Fruit fly (Drosophila melanogaster) whole organism, prepupa: ENCODE results near the gene yellow-c.

Source experiments
- Blimp-1 ChIP-seq: fragments of 200-800 bp; sonication (Bioruptor generic); optimal IDR thresholded peaks from 3 replicates; lab custom pipeline; 2017; ENCODE audit warnings: missing biosample characterization, missing genetic modification characterization, mild to moderate bottlenecking, moderate library complexity, missing genetic modification reagents
- CG10631 ChIP-seq: fragments of 200-800 bp; sonication (Bioruptor generic); optimal IDR thresholded peaks from 2 replicates; lab custom pipeline; 2016; ENCODE audit warnings: missing biosample characterization, missing genetic modification characterization
- CG10669 ChIP-seq: fragments of 200-800 bp; sonication (Bioruptor generic); optimal IDR thresholded peaks from 3 replicates; lab custom pipeline; 2018; ENCODE audit warnings: missing biosample characterization, mild to moderate bottlenecking, missing genetic modification characterization, moderate library complexity
- CG11294 ChIP-seq: fragments of 200-800 bp; sonication (Bioruptor generic); IDR thresholded peaks from 2 replicates; pipeline ENCODE4 v1.3.6; 2022; ENCODE audit warnings: missing biosample characterization, missing genetic modification characterization
- CG11762 ChIP-seq: fragments of 200-800 bp; sonication (Bioruptor generic); optimal IDR thresholded peaks from 3 replicates; lab custom pipeline; 2016; ENCODE audit warnings: missing biosample characterization, missing genetic modification characterization; ENCODE audit not compliant: insufficient read depth
- CG11902 ChIP-seq: fragments of 200-800 bp; sonication (Bioruptor generic); optimal IDR thresholded peaks from 3 replicates; lab custom pipeline; 2016; ENCODE audit warnings: missing biosample characterization, missing genetic modification characterization
- CG15336 ChIP-seq: fragments of 200-800 bp; sonication (Bioruptor generic); IDR thresholded peaks from 2 replicates; pipeline ENCODE4 v1.3.6; 2022; ENCODE audit warnings: missing biosample characterization, missing genetic modification characterization
- CG1621 ChIP-seq: fragments of 200-800 bp; sonication (Bioruptor generic); optimal IDR thresholded peaks from 3 replicates; lab custom pipeline; 2018; ENCODE audit warnings: missing biosample characterization, mild to moderate bottlenecking, missing genetic modification characterization
- CG16779 ChIP-seq: fragments of 200-800 bp; sonication (Bioruptor generic); optimal IDR thresholded peaks from 3 replicates; lab custom pipeline; 2017; ENCODE audit warnings: missing biosample characterization, mild to moderate bottlenecking, missing genetic modification characterization
- CG31627 ChIP-seq: fragments of 200-800 bp; sonication (Bioruptor generic); optimal IDR thresholded peaks from 3 replicates; lab custom pipeline; 2016; ENCODE audit warnings: missing biosample characterization, missing genetic modification characterization
- CG34406 ChIP-seq: fragments of 200-800 bp; sonication (Bioruptor generic); optimal IDR thresholded peaks from 3 replicates; lab custom pipeline; 2016; ENCODE audit warnings: missing biosample characterization, missing genetic modification characterization
- CG4318 ChIP-seq: fragments of 200-800 bp; sonication (Bioruptor generic); optimal IDR thresholded peaks from 3 replicates; lab custom pipeline; 2017; ENCODE audit warnings: missing biosample characterization, mild to moderate bottlenecking, missing genetic modification characterization
- CG6163 ChIP-seq: fragments of 200-800 bp; sonication (Bioruptor generic); IDR thresholded peaks from 3 replicates; pipeline ENCODE4 v1.3.6; 2022; ENCODE audit warnings: missing biosample characterization, missing genetic modification characterization
- CG6276 ChIP-seq: fragments of 200-800 bp; sonication (Bioruptor generic); optimal IDR thresholded peaks from 2 replicates; lab custom pipeline; 2017; ENCODE audit warnings: missing biosample characterization, mild to moderate bottlenecking, missing genetic modification characterization
- CG6792 ChIP-seq: fragments of 200-800 bp; sonication (Bioruptor generic); optimal IDR thresholded peaks from 3 replicates; lab custom pipeline; 2016; ENCODE audit warnings: missing biosample characterization, missing genetic modification characterization
- CG6808 ChIP-seq: fragments of 200-800 bp; sonication (Bioruptor generic); optimal IDR thresholded peaks from 3 replicates; lab custom pipeline; 2017; ENCODE audit warnings: missing biosample characterization, missing genetic modification characterization, mild to moderate bottlenecking, moderate library complexity, missing genetic modification reagents
- CG7368 ChIP-seq: fragments of 200-800 bp; sonication (Bioruptor generic); optimal IDR thresholded peaks from 3 replicates; lab custom pipeline; 2016; ENCODE audit warnings: missing biosample characterization, missing genetic modification characterization
- CG9139 ChIP-seq: fragments of 200-800 bp; sonication (Bioruptor generic); optimal IDR thresholded peaks from 3 replicates; lab custom pipeline; 2017; ENCODE audit warnings: missing biosample characterization, mild to moderate bottlenecking, missing genetic modification characterization
- Eip75B ChIP-seq: fragments of 200-800 bp; sonication (Bioruptor generic); optimal IDR thresholded peaks from 3 replicates; lab custom pipeline; 2016; ENCODE audit warnings: missing biosample characterization, missing genetic modification characterization
- Eip78C ChIP-seq: fragments of 200-800 bp; sonication (Bioruptor generic); peaks from one replicate; lab custom pipeline; 2016; ENCODE audit warnings: missing biosample characterization, missing genetic modification characterization
- Ets21C ChIP-seq: fragments of 200-800 bp; sonication (Bioruptor generic); optimal IDR thresholded peaks from 3 replicates; lab custom pipeline; 2016; ENCODE audit warnings: missing biosample characterization, missing genetic modification characterization
- Ets96B ChIP-seq: fragments of 200-800 bp; optimal IDR thresholded peaks from 2 replicates; lab custom pipeline; 2019; ENCODE audit warnings: missing biosample characterization, mild to moderate bottlenecking, missing genetic modification characterization, moderate library complexity
- Gug ChIP-seq: fragments of 200-800 bp; sonication (Bioruptor generic); IDR thresholded peaks from 2 replicates; pipeline ENCODE4 v1.3.6; 2022; ENCODE audit warnings: missing biosample characterization, missing genetic modification characterization
- Hr38 ChIP-seq: sonication (Bioruptor generic); optimal IDR thresholded peaks from 2 replicates; lab custom pipeline; 2016; ENCODE audit warnings: missing biosample characterization, missing genetic modification characterization
- Hr39 ChIP-seq: fragments of 200-800 bp; sonication (Bioruptor generic); optimal IDR thresholded peaks from 2 replicates; lab custom pipeline; 2016; ENCODE audit warnings: missing biosample characterization, missing genetic modification characterization
- Hr4 ChIP-seq: fragments of 200-800 bp; sonication (Bioruptor generic); optimal IDR thresholded peaks from 3 replicates; lab custom pipeline; 2016; ENCODE audit warnings: missing biosample characterization, missing genetic modification characterization
- Lpt ChIP-seq: fragments of 200-800 bp; sonication (Bioruptor generic); optimal IDR thresholded peaks from 3 replicates; lab custom pipeline; 2016; ENCODE audit warnings: missing biosample characterization, missing genetic modification characterization
- Met ChIP-seq: fragments of 200-800 bp; sonication (Bioruptor generic); optimal IDR thresholded peaks from 3 replicates; lab custom pipeline; 2016; ENCODE audit warnings: missing biosample characterization, missing genetic modification characterization
- OdsH ChIP-seq: fragments of 200-800 bp; sonication (Bioruptor generic); optimal IDR thresholded peaks from 3 replicates; lab custom pipeline; 2016; ENCODE audit warnings: missing biosample characterization, missing genetic modification characterization
- Smox ChIP-seq: fragments of 200-800 bp; sonication (Bioruptor generic); optimal IDR thresholded peaks from 3 replicates; lab custom pipeline; 2016; ENCODE audit warnings: missing biosample characterization, missing genetic modification characterization
- cyc ChIP-seq: fragments of 200-800 bp; sonication (Bioruptor generic); optimal IDR thresholded peaks from 3 replicates; lab custom pipeline; 2016; ENCODE audit warnings: missing biosample characterization, missing genetic modification characterization
- dsx ChIP-seq: fragments of 200-800 bp; optimal IDR thresholded peaks from 3 replicates; lab custom pipeline; 2019; ENCODE audit warnings: missing biosample characterization, mild to moderate bottlenecking, missing genetic modification characterization, moderate library complexity; ENCODE audit not compliant: poor library complexity, severe bottlenecking
- eg ChIP-seq: fragments of 200-800 bp; sonication (Bioruptor generic); IDR thresholded peaks from 3 replicates; pipeline ENCODE4 v1.3.6; 2022; ENCODE audit warnings: missing biosample characterization, missing genetic modification characterization
- fd59A ChIP-seq: fragments of 200-800 bp; sonication (Bioruptor generic); optimal IDR thresholded peaks from 2 replicates; lab custom pipeline; 2017; ENCODE audit warnings: missing biosample characterization, mild to moderate bottlenecking, missing genetic modification characterization, missing genetic modification reagents
- fd85E ChIP-seq: fragments of 200-800 bp; sonication (Bioruptor generic); optimal IDR thresholded peaks from 3 replicates; lab custom pipeline; 2016; ENCODE audit warnings: missing biosample characterization, missing genetic modification characterization
- lz ChIP-seq: fragments of 200-800 bp; sonication (Bioruptor generic); optimal IDR thresholded peaks from 3 replicates; lab custom pipeline; 2016; ENCODE audit warnings: missing biosample characterization, missing genetic modification characterization
- net ChIP-seq: fragments of 200-800 bp; sonication (Bioruptor generic); optimal IDR thresholded peaks from 3 replicates; lab custom pipeline; 2016; ENCODE audit warnings: missing biosample characterization, missing genetic modification characterization
- salr ChIP-seq, 2 experiments: fragments of 200-800 bp; sonication (Bioruptor generic); optimal IDR thresholded peaks; 3 replicates each; lab custom pipeline; 2016 to 2018; ENCODE audit warnings: missing biosample characterization in 2 of 2, missing genetic modification characterization in 2 of 2, mild to moderate bottlenecking in 1 of 2
- spab ChIP-seq: fragments of 200-800 bp; sonication (Bioruptor generic); optimal IDR thresholded peaks from 2 replicates; lab custom pipeline; 2017; ENCODE audit warnings: missing biosample characterization, mild to moderate bottlenecking, missing genetic modification characterization, missing genetic modification reagents
- ss ChIP-seq, 2 experiments: fragments of 200-800 bp; sonication (Bioruptor generic); optimal IDR thresholded peaks; 2 replicates in 1 of 2; 3 replicates in 1 of 2; lab custom pipeline; 2017 to 2018; ENCODE audit warnings: mild to moderate bottlenecking in 2 of 2, missing biosample characterization in 2 of 2, missing genetic modification characterization in 2 of 2, moderate library complexity in 1 of 2
- svp ChIP-seq: fragments of 200-800 bp; sonication (Bioruptor generic); peaks from one replicate; lab custom pipeline; 2016; ENCODE audit warnings: missing biosample characterization, missing genetic modification characterization
- topi ChIP-seq: fragments of 200-800 bp; sonication (Bioruptor generic); optimal IDR thresholded peaks from 3 replicates; lab custom pipeline; 2016; ENCODE audit warnings: missing biosample characterization, missing genetic modification characterization
- vri ChIP-seq: fragments of 200-800 bp; sonication (Bioruptor generic); optimal IDR thresholded peaks from 3 replicates; lab custom pipeline; 2016; ENCODE audit warnings: missing biosample characterization, mild to moderate bottlenecking, missing genetic modification characterization

The yellow-c gene

DNA sequence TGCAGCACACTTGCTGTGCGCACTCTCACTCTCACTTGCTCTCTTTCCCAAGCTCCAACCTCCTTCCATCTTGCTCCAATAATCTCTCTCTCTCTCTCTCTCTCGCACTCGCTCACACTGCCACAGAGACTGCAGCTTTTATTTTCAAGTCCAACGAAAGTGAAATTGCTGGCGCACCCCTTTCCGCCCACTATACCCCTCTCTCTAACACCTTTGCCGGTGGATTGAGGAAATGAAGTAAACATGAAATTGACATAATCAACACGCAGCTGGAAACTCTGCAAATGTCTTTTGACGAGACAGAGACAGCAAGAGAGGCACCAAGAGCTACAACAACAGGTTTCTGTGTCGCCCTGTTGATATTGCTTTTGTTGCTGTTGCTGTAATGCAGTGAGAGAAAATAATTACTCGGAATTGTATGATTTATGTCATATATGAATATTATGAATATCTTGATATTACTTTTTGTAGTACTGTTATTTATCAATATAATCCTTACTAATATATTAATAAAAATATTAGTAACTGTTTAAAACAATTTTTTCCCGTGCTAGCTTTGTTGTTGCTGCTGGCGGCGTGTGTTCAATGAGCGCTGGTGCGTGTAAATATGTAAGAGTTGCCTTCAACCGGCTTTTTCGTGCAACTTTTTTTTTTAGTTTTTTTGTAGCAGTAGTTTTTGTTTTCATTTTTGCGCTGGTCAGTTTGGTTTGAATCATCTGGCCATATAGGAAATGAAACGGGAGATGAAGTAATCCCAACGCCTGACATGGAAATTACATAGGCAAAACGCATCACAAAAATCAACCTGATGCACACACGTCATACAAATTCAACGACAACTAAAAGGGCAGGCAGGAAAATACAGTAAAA lies 39.4 kb upstream of the yellow-c start (continued):
- peak; percentile 97 for TF ChIP-seq ss (GFP tag; optimal IDR thresholded peaks at IDR 0.05; lab: Kevin White, UChicago)
- peak; percentile 97 for TF ChIP-seq dsx (GFP tag; lab: Kevin White, UChicago)
- TF ChIP-seq CG6276 (GFP tag; lab: Kevin White, UChicago): peak; percentile 86
- TF ChIP-seq fd85E (GFP tag; lab: Kevin White, UChicago): peak; percentile 63
- peak; percentile 98 for TF ChIP-seq Eip78C (GFP tag; lab: Kevin White, UChicago)
- peak; percentile 87 to 88 for TF ChIP-seq salr (GFP tag; optimal IDR thresholded peaks at IDR 0.05; lab: Kevin White, UChicago)
- TF ChIP-seq Blimp-1 (GFP tag; lab: Kevin White, UChicago): peak; percentile 100
- peak; percentile 85 for TF ChIP-seq svp (GFP tag; lab: Kevin White, UChicago)
- TF ChIP-seq Smox (GFP tag; lab: Kevin White, UChicago): peak; percentile 71
- TF ChIP-seq Gug: peak; percentile 94
- peak; percentile 95 for TF ChIP-seq CG10669
- TF ChIP-seq spab (GFP tag; lab: Kevin White, UChicago): peak; percentile 94
- TF ChIP-seq CG11902 (GFP tag; lab: Kevin White, UChicago): peak; percentile 83
- peak; percentile 13 for TF ChIP-seq Hr38 (GFP tag; lab: Kevin White, UChicago)
- TF ChIP-seq Met (GFP tag; lab: Kevin White, UChicago): peak; percentile 83
- peak; percentile 97 for TF ChIP-seq CG10631 (GFP tag; lab: Kevin White, UChicago)
- TF ChIP-seq CG1621 (tag; lab: Kevin White, UChicago): peak; percentile 89
- peak; percentile 96 for TF ChIP-seq CG34406 (GFP tag; lab: Kevin White, UChicago)
- peak; percentile 89 for TF ChIP-seq Eip75B
- TF ChIP-seq Ets21C (GFP tag; lab: Kevin White, UChicago): peak; percentile 66
- TF ChIP-seq CG4318: peak; percentile 87
- peak; percentile 93 for TF ChIP-seq net
- TF ChIP-seq OdsH: peak; percentile 95
- TF ChIP-seq Lpt (GFP tag; lab: Kevin White, UChicago): peak; percentile 88
- peak; percentile 61 for TF ChIP-seq Hr39 (GFP tag; lab: Kevin White, UChicago)
- TF ChIP-seq CG31627 (GFP tag; lab: Kevin White, UChicago): peak; percentile 54
- peak; percentile 89 for TF ChIP-seq CG7368 (GFP tag; lab: Kevin White, UChicago)
- peak; percentile 89 for TF ChIP-seq Hr4 (GFP tag; lab: Kevin White, UChicago)
- TF ChIP-seq CG16779 (tag; lab: Kevin White, UChicago): peak; percentile 83
- TF ChIP-seq CG6792 (GFP tag; lab: Kevin White, UChicago): peak; percentile 91

dm6 chr2L:14997370-14997769 lies 37.8 kb upstream of the yellow-c start, which contains the start of gene mol:
TSS of gene mol (minus strand) at chr2L:14997559.
- peak; percentile 60 for TF ChIP-seq CG9139 (GFP tag; lab: Kevin White, UChicago)
- TF ChIP-seq CG6163 (GFP tag; lab: Robert Waterston, UW): peak; percentile 62
- peak; percentile 34 for TF ChIP-seq vri (GFP tag; lab: Kevin White, UChicago)
- no peak for TF ChIP-seq CG11294 (GFP tag; lab: Robert Waterston, UW)
- peak; percentile 61 to 66 for TF ChIP-seq ss (GFP tag; optimal IDR thresholded peaks at IDR 0.05; lab: Kevin White, UChicago)
- TF ChIP-seq Blimp-1 (GFP tag; lab: Kevin White, UChicago): peak; percentile 24
- no peak for TF ChIP-seq cyc (GFP tag; lab: Kevin White, UChicago)
- TF ChIP-seq lz (GFP tag; lab: Kevin White, UChicago): no peak
- TF ChIP-seq Ets21C (GFP tag; lab: Kevin White, UChicago): no peak
- TF ChIP-seq Ets96B (tag; lab: Kevin White, UChicago): peak; percentile 3
- TF ChIP-seq Eip78C (GFP tag; lab: Kevin White, UChicago): peak; percentile 66
- TF ChIP-seq CG15336 (GFP tag; lab: Robert Waterston, UW): peak; percentile 20; the same call in 1 of the 2 replicates
- no peak for TF ChIP-seq topi
- TF ChIP-seq CG1621 (tag; lab: Kevin White, UChicago): peak; percentile 21
- TF ChIP-seq dsx (GFP tag; lab: Kevin White, UChicago): peak; percentile 56
- TF ChIP-seq eg (GFP tag; lab: Robert Waterston, UW): peak; percentile 51
- TF ChIP-seq CG11762 (GFP tag; lab: Kevin White, UChicago): no peak
- TF ChIP-seq CG6808 (GFP tag; lab: Kevin White, UChicago): peak; percentile 7
- TF ChIP-seq fd59A (GFP tag; lab: Kevin White, UChicago): no peak
